Fruit fly (Drosophila melanogaster): Measurements from ENCODE around the gene CG11693.
A peak's percentile ranks its signal among the peaks of the same experiment; 100 is the strongest.

The CG11693 gene

DNA sequence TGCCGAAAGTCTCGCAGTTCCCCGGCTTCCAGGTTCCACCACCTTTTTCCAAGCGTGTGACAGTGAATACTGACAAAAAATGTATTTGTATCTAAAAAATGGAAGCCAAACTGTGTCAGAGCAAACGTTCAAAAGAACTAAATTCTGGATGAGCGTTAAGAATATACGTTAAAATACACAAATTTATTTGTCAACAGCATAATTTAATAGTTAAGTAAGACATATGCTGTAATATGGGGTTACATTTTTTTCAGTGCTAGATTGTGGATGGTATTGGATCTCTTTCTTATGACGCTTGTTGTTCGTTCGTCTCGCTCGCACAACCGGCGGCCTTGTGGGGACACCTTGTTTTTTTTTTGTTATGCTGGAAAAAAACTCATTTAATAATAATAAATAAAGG is 45.0 kb upstream of the CG11693 start (continued):
- TF ChIP-seq CG6654 (GFP tag; optimal IDR thresholded peaks at IDR 0.05): peak; percentile 82
- TF ChIP-seq odd (GFP tag; optimal IDR thresholded peaks at IDR 0.05): peak; percentile 90
- TF ChIP-seq CG14710 (tag; optimal IDR thresholded peaks at IDR 0.05): peak; percentile 80
- TF ChIP-seq ara (GFP tag; IDR thresholded peaks at IDR 0.05): peak; percentile 78
- peak; percentile 96 for TF ChIP-seq pb (GFP tag; optimal IDR thresholded peaks at IDR 0.05)
- peak; percentile 87 for TF ChIP-seq Myb (GFP tag; optimal IDR thresholded peaks at IDR 0.05)
- peak; percentile 76 for TF ChIP-seq CG31441 (GFP tag; IDR thresholded peaks at IDR 0.05)
- peak; percentile 12 for TF ChIP-seq lbe (GFP tag; optimal IDR thresholded peaks at IDR 0.05)
- TF ChIP-seq CG9609 (GFP tag; optimal IDR thresholded peaks at IDR 0.05): peak; percentile 96
- TF ChIP-seq CG3065 (GFP tag; optimal IDR thresholded peaks at IDR 0.05): peak; percentile 75
- peak; percentile 98 for TF ChIP-seq lab (GFP tag; optimal IDR thresholded peaks at IDR 0.05)
- peak; percentile 97 for TF ChIP-seq gem (tag; optimal IDR thresholded peaks at IDR 0.05)
- no peak for TF ChIP-seq hkb (optimal IDR thresholded peaks at IDR 0.05)
- TF ChIP-seq hkb (GFP tag; IDR thresholded peaks at IDR 0.05): peak; percentile 96
- peak; percentile 98 for TF ChIP-seq Hmr (GFP tag; optimal IDR thresholded peaks at IDR 0.05)
- peak; percentile 97 for TF ChIP-seq CG10147 (GFP tag; optimal IDR thresholded peaks at IDR 0.05)
- no peak for TF ChIP-seq CkIIα-i1 (GFP tag; IDR thresholded peaks at IDR 0.05)
- TF ChIP-seq jigr1 (GFP tag; IDR thresholded peaks at IDR 0.05): peak; percentile 67; the same call in 2 of the 3 replicates
- peak; percentile 98 for TF ChIP-seq CG32532 (GFP tag; IDR thresholded peaks at IDR 0.05)
- peak; percentile 100 for TF ChIP-seq Med (GFP tag)
- TF ChIP-seq CG4617 (GFP tag; optimal IDR thresholded peaks at IDR 0.05; ENCODE audit: borderline replicate concordance): peak; percentile 79
- TF ChIP-seq Bgb (GFP tag; IDR thresholded peaks at IDR 0.05; ENCODE audit: partially characterized antibody): no peak
- peak; percentile 79 for TF ChIP-seq MTF-1 (GFP tag; optimal IDR thresholded peaks at IDR 0.05; ENCODE audit: borderline replicate concordance)
- TF ChIP-seq Hey (tag; optimal IDR thresholded peaks at IDR 0.05): peak; percentile 83
- TF ChIP-seq bsh (GFP tag; optimal IDR thresholded peaks at IDR 0.05): peak; percentile 43 to 93
- peak; percentile 97 for TF ChIP-seq gro (GFP tag; optimal IDR thresholded peaks at IDR 0.05)
- no peak for TF ChIP-seq nerfin-2 (GFP tag; IDR thresholded peaks at IDR 0.05; ENCODE audit: partially characterized antibody)
- peak; percentile 84 for TF ChIP-seq CG9437 (GFP tag; optimal IDR thresholded peaks at IDR 0.05)
- TF ChIP-seq CG13775 (GFP tag; optimal IDR thresholded peaks at IDR 0.05): peak; percentile 94
- peak; percentile 80 for TF ChIP-seq abd-A (tag; optimal IDR thresholded peaks at IDR 0.05)
- TF ChIP-seq Elba2 (GFP tag; optimal IDR thresholded peaks at IDR 0.05): no peak
- TF ChIP-seq Fer1 (GFP tag; optimal IDR thresholded peaks at IDR 0.05): peak; percentile 97
- TF ChIP-seq bowl (GFP tag; IDR thresholded peaks at IDR 0.05): peak; percentile 82
- peak; percentile 89 for TF ChIP-seq CG8089 (GFP tag; optimal IDR thresholded peaks at IDR 0.05)
- peak; percentile 97 for TF ChIP-seq Side (GFP tag; optimal IDR thresholded peaks at IDR 0.05)
- TF ChIP-seq CG11723 (GFP tag; optimal IDR thresholded peaks at IDR 0.05): peak; percentile 80
- peak; percentile 58 for TF ChIP-seq crol (GFP tag; IDR thresholded peaks at IDR 0.05)
- TF ChIP-seq CG31224 (GFP tag; IDR thresholded peaks at IDR 0.05): peak; percentile 93
- TF ChIP-seq CG11560 (tag; IDR thresholded peaks at IDR 0.05): peak; percentile 87
- peak; percentile 29 for TF ChIP-seq CG17186 (GFP tag; optimal IDR thresholded peaks at IDR 0.05)
- TF ChIP-seq Hr39 (optimal IDR thresholded peaks at IDR 0.05): no peak
- TF ChIP-seq CG32772 (GFP tag; IDR thresholded peaks at IDR 0.05): peak; percentile 93
- TF ChIP-seq Hr78 (GFP tag; optimal IDR thresholded peaks at IDR 0.05): peak in 1 of 2 experiments; percentile 64
- TF ChIP-seq CG13287 (GFP tag; IDR thresholded peaks at IDR 0.05; ENCODE audit: partially characterized antibody): no peak
- TF ChIP-seq CG8924 (tag; optimal IDR thresholded peaks at IDR 0.05): peak; percentile 91
- TF ChIP-seq ttk (GFP tag; IDR thresholded peaks at IDR 0.05): peak; percentile 90
- TF ChIP-seq cad (GFP tag; optimal IDR thresholded peaks at IDR 0.05): no peak
- TF ChIP-seq seq (GFP tag; IDR thresholded peaks at IDR 0.05): peak; percentile 95
- TF ChIP-seq gt (GFP tag; IDR thresholded peaks at IDR 0.05): peak; percentile 69; the same call in 1 of the 2 replicates
- peak; percentile 96 for TF ChIP-seq crc (GFP tag; optimal IDR thresholded peaks at IDR 0.05)
- peak; percentile 98 for TF ChIP-seq pho (GFP tag; optimal IDR thresholded peaks at IDR 0.05)

All from whole organism, embryonic.